Fruit fly (Drosophila melanogaster) Kc167 (cell line): ENCODE data around the gene TfIIS.

Experiments used
- Myc ChIP-seq: fragments of >200 bp; optimal IDR thresholded peaks from 2 replicates; lab custom pipeline; 2017; ENCODE audit warnings: missing external identifiers
- Sin3A ChIP-seq: fragments of >200 bp; optimal IDR thresholded peaks from 2 replicates; lab custom pipeline; 2018; ENCODE audit warnings: missing external identifiers
- h ChIP-seq: fragments of >200 bp; optimal IDR thresholded peaks from 3 replicates; lab custom pipeline; 2018; ENCODE audit warnings: missing external identifiers
- insv ChIP-seq: fragments of >200 bp; optimal IDR thresholded peaks from 3 replicates; lab custom pipeline; 2018; ENCODE audit warnings: missing external identifiers
- ttk ChIP-seq: sonication (Bioruptor generic); optimal IDR thresholded peaks from 2 replicates; lab custom pipeline; 2017; ENCODE audit warnings: missing external identifiers

- no peak for TF ChIP-seq Myc (lab: Kevin White, UChicago)
- TF ChIP-seq ttk (lab: Kevin White, UChicago), result no peak
- TF ChIP-seq h (lab: Kevin White, UChicago), result no peak
- no peak for TF ChIP-seq Sin3A (lab: Kevin White, UChicago)
- TF ChIP-seq insv, result no peak
Observed at dm6 chr2L:15031650-15032049, 28.9 kb downstream of the TfIIS start, which contains the start of gene CG31832.
